Worm (Caenorhabditis elegans) whole organism, L3 larva: ENCODE measurements around the gene math-10.

Source experiments
- ceh-16 ChIP-seq: sonication (generic microtip); optimal IDR thresholded peaks from 2 replicates; lab custom pipeline; 2017; ENCODE audit warnings: missing biosample characterization, missing genetic modification characterization
- ceh-9 ChIP-seq: sonication (generic microtip); optimal IDR thresholded peaks from 2 replicates; lab custom pipeline; 2018; ENCODE audit warnings: missing biosample characterization, missing genetic modification characterization
- fkh-10 ChIP-seq: sonication (generic microtip); optimal IDR thresholded peaks from 2 replicates; lab custom pipeline; 2017; ENCODE audit warnings: missing biosample characterization, missing genetic modification reagents, missing genetic modification characterization
- hmg-11 ChIP-seq: sonication (generic microtip); optimal IDR thresholded peaks from 2 replicates; lab custom pipeline; 2016; ENCODE audit warnings: missing genetic modification characterization, missing compliant biosample characterization
- nhr-11 ChIP-seq: fragments of 150-350 bp; optimal IDR thresholded peaks from 2 replicates; lab custom pipeline; 2014; ENCODE audit warnings: missing biosample characterization, missing genetic modification characterization
- nhr-237 ChIP-seq: fragments of 150-350 bp; optimal IDR thresholded peaks from 2 replicates; lab custom pipeline; 2014; ENCODE audit warnings: missing biosample characterization, missing genetic modification characterization
- nhr-28 ChIP-seq: fragments of 150-350 bp; optimal IDR thresholded peaks from 2 replicates; lab custom pipeline; 2014; ENCODE audit warnings: missing biosample characterization, missing genetic modification characterization
- pha-4 ChIP-seq: fragments of 150-350 bp; optimal IDR thresholded peaks from 2 replicates; lab custom pipeline; 2014; ENCODE audit warnings: missing biosample characterization, missing genetic modification reagents, missing genetic modification characterization
- sea-2 ChIP-seq: fragments of 150-350 bp; sonication (generic microtip); optimal IDR thresholded peaks from 4 replicates; lab custom pipeline; 2014; ENCODE audit warnings: missing biosample characterization, missing genetic modification reagents, missing genetic modification characterization
- unc-39 ChIP-seq: sonication (generic microtip); optimal IDR thresholded peaks from 4 replicates; lab custom pipeline; 2017; ENCODE audit warnings: missing biosample characterization, missing genetic modification characterization
- unc-62 ChIP-seq: fragments of 150-350 bp; sonication (generic microtip); optimal IDR thresholded peaks from 4 replicates; lab custom pipeline; 2014; ENCODE audit warnings: missing biosample characterization, missing genetic modification reagents, missing genetic modification characterization
- zag-1 ChIP-seq: fragments of 150-350 bp; optimal IDR thresholded peaks from 2 replicates; lab custom pipeline; 2014; ENCODE audit warnings: missing biosample characterization, missing genetic modification characterization

- TF ChIP-seq nhr-237: no peak
- no peak for TF ChIP-seq pha-4 (tag; lab: Kevin White, UChicago)
- TF ChIP-seq ceh-16 (tag; lab: Kevin White, UChicago): no peak
- no peak for TF ChIP-seq fkh-10 (GFP tag; lab: Kevin White, UChicago)
- TF ChIP-seq hmg-11 (tag; lab: Kevin White, UChicago): no peak
- TF ChIP-seq nhr-28 (tag; lab: Kevin White, UChicago): no peak
- no peak for TF ChIP-seq unc-62
- no peak for TF ChIP-seq nhr-11 (tag; lab: Kevin White, UChicago)
- no peak for TF ChIP-seq unc-39
- TF ChIP-seq sea-2 (GFP tag; lab: Kevin White, UChicago): no peak
- TF ChIP-seq ceh-9: no peak
- TF ChIP-seq zag-1 (tag; lab: Kevin White, UChicago): no peak
Observed at ce11 chrII:1921018-1921417, 49.7 kb downstream of the math-10 start, which contains the start of gene bath-7.
